Worm (Caenorhabditis elegans): Measurements from ENCODE around the gene nhr-178.

- TF ChIP-seq dao-5 (tag; optimal IDR thresholded peaks at IDR 0.05) (no peak), him-1 (tag; optimal IDR thresholded peaks at IDR 0.05) (no peak)
Measured at ce11 chrV:1635859-1636258, 28.1 kb upstream of the nhr-178 start, which contains the start of gene str-222.

All from whole organism, L4/young adult.